Worm (Caenorhabditis elegans): Measurements from ENCODE around the gene col-109.

Gene col-109

ce11 chrIV:1803882-1804281, 16.2 kb downstream of the col-109 start, which contains the start of gene Y38C1BA.1:
Y38C1BA.1 (minus strand) TSS chrIV:1803982.
- no peak for TF ChIP-seq pqm-1 (tag; optimal IDR thresholded peaks at IDR 0.05)
- no peak for TF ChIP-seq elt-2 (tag; optimal IDR thresholded peaks at IDR 0.05)
- no peak for TF ChIP-seq fos-1 (tag; optimal IDR thresholded peaks at IDR 0.05)
- TF ChIP-seq ztf-11 (tag; optimal IDR thresholded peaks at IDR 0.05): no peak
- no peak for TF ChIP-seq daf-12 (tag; optimal IDR thresholded peaks at IDR 0.05)
- TF ChIP-seq egl-27 (tag; optimal IDR thresholded peaks at IDR 0.05): no peak
- TF ChIP-seq snpc-4 (tag; optimal IDR thresholded peaks at IDR 0.05): no peak
- no peak for TF ChIP-seq unc-39 (tag; optimal IDR thresholded peaks at IDR 0.05)
- no peak for TF ChIP-seq elt-3 (tag; optimal IDR thresholded peaks at IDR 0.05)
- no peak for TF ChIP-seq nhr-12 (tag; optimal IDR thresholded peaks at IDR 0.05)

DNA sequence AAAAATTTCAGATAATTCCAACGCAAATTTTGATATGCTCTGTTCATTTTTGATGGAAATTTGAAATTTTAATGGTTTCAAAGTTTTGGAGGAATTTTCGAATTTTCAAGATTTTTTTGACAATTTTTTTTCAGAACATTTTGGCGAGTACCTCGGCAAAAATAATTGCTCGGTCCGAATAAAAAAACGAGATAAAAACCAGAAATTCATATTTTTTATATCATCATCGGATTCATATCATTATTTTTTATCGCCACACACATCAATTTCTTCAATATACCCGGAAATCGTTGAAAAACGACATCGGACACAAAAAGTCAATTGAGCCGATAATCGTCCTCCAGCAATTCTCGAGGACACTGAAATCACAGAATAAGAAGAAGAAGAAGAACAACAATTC, 28.3 kb downstream of the col-109 start:
- TF ChIP-seq nhr-11 (tag; optimal IDR thresholded peaks at IDR 0.05): no peak
- no peak for TF ChIP-seq nhr-28 (tag; optimal IDR thresholded peaks at IDR 0.05)

- TF ChIP-seq sea-2 (GFP tag; optimal IDR thresholded peaks at IDR 0.05) (no peak), egl-27 (tag; optimal IDR thresholded peaks at IDR 0.05) (no peak), nhr-12 (tag; optimal IDR thresholded peaks at IDR 0.05) (no peak), ZK546.5 (tag; optimal IDR thresholded peaks at IDR 0.05) (no peak), snpc-4 (tag; optimal IDR thresholded peaks at IDR 0.05) (no peak), nhr-28 (tag; optimal IDR thresholded peaks at IDR 0.05) (no peak), tbx-2 (tag; optimal IDR thresholded peaks at IDR 0.05) (no peak), ceh-9 (tag; optimal IDR thresholded peaks at IDR 0.05) (no peak), pha-4 (tag; optimal IDR thresholded peaks at IDR 0.05) (no peak), ceh-16 (tag; optimal IDR thresholded peaks at IDR 0.05) (no peak), aly-2 (tag; optimal IDR thresholded peaks at IDR 0.05) (no peak)
These were observed 29.4 kb downstream of the col-109 start for ce11 chrIV:1790677-1791076.

DNA sequence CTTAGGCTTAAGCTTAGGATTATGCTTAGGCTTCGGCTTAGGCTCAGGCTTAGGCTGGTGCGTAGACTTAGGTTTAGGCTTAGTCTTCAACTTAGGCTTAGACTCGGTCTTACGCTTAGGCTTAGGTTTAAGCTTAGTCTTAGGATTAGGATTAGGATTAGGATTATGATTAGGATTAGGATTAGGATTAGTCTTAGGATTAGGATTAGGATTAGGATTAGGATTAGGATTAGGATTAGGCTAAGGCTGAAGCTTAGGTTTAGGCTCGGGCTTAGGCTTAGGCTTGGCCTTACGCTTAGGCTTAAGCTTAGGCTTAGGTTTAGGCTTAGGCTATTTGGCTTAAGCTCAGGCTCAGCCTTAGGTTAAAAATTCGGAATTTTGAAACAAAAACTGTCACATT, 34.9 kb downstream of the col-109 start:
- TF ChIP-seq lin-15B (tag; optimal IDR thresholded peaks at IDR 0.05): no peak
- no peak for TF ChIP-seq skn-1 (tag; optimal IDR thresholded peaks at IDR 0.05)
- TF ChIP-seq sea-2 (GFP tag; optimal IDR thresholded peaks at IDR 0.05): no peak
- TF ChIP-seq R02D3.7 (tag; optimal IDR thresholded peaks at IDR 0.05): no peak
- no peak for TF ChIP-seq nhr-237 (tag; optimal IDR thresholded peaks at IDR 0.05)

DNA sequence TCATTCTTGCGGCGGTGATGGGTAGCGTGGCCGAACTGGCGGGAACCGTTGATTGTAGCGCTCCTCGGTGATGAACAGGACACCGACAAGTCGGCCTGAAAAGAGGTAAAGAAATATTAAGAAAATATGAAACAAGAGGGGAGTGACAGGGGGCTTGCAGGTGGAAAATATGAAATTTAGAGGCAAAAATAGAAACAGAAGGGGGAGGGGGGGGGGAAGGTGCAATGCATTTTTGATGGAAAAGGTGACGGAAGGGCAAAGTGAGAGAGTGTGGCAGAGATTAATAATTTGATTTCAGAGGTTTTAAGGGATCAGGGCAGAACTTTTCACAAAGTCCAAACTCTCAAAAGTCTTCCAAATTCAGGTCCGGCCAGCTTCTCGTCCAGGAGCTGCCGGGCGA, 38.5 kb downstream of the col-109 start, which contains the start of gene frpr-19:
TSS of gene frpr-19 (minus strand) at position 101 of the 400 bp plus-strand sequence.
- TF ChIP-seq sea-2 (GFP tag; optimal IDR thresholded peaks at IDR 0.05): no peak
- TF ChIP-seq pqm-1 (tag; optimal IDR thresholded peaks at IDR 0.05): no peak
- no peak for TF ChIP-seq mml-1 (tag; optimal IDR thresholded peaks at IDR 0.05)
- TF ChIP-seq tbx-2 (tag; optimal IDR thresholded peaks at IDR 0.05): no peak
- no peak for TF ChIP-seq R02D3.7 (tag; optimal IDR thresholded peaks at IDR 0.05)

ce11 chrIV:1771843-1772242, 48.2 kb downstream of the col-109 start, which contains the start of gene Y41D4A.1:
Y41D4A.1 (plus strand) TSS chrIV:1772143.
- no peak for TF ChIP-seq sea-2 (GFP tag; optimal IDR thresholded peaks at IDR 0.05)
- no peak for TF ChIP-seq nhr-12 (tag; optimal IDR thresholded peaks at IDR 0.05)
- no peak for TF ChIP-seq lsy-12 (tag; optimal IDR thresholded peaks at IDR 0.05)
- TF ChIP-seq elt-2 (tag; optimal IDR thresholded peaks at IDR 0.05): no peak
- TF ChIP-seq nhr-76 (tag; optimal IDR thresholded peaks at IDR 0.05): no peak
- TF ChIP-seq ama-1 (optimal IDR thresholded peaks at IDR 0.05): no peak
- TF ChIP-seq fkh-10 (GFP tag; optimal IDR thresholded peaks at IDR 0.05): no peak
- no peak for TF ChIP-seq unc-39 (tag; optimal IDR thresholded peaks at IDR 0.05)
- TF ChIP-seq elt-3 (tag; optimal IDR thresholded peaks at IDR 0.05): no peak
- no peak for TF ChIP-seq daf-12 (tag; optimal IDR thresholded peaks at IDR 0.05)
- TF ChIP-seq nhr-11 (tag; optimal IDR thresholded peaks at IDR 0.05): no peak
- no peak for TF ChIP-seq aly-2 (tag; optimal IDR thresholded peaks at IDR 0.05)
- no peak for TF ChIP-seq ztf-4 (tag; optimal IDR thresholded peaks at IDR 0.05)
- no peak for TF ChIP-seq nhr-67 (tag; optimal IDR thresholded peaks at IDR 0.05)
- no peak for TF ChIP-seq nhr-28 (tag; optimal IDR thresholded peaks at IDR 0.05)
- no peak for TF ChIP-seq mdl-1 (tag; optimal IDR thresholded peaks at IDR 0.05)
- no peak for TF ChIP-seq ceh-9 (tag; optimal IDR thresholded peaks at IDR 0.05)

- no peak for TF ChIP-seq elt-3 (tag; optimal IDR thresholded peaks at IDR 0.05)
- TF ChIP-seq nhr-43 (tag; optimal IDR thresholded peaks at IDR 0.05; ENCODE audit: poor library complexity, severe bottlenecking): no peak
- TF ChIP-seq nhr-25 (tag; optimal IDR thresholded peaks at IDR 0.05): no peak
- TF ChIP-seq nhr-28 (tag; optimal IDR thresholded peaks at IDR 0.05): no peak
- no peak for TF ChIP-seq fkh-2 (tag; optimal IDR thresholded peaks at IDR 0.05)
- TF ChIP-seq unc-62 (GFP tag; optimal IDR thresholded peaks at IDR 0.05): no peak
These were observed 51.0 kb downstream of the col-109 start for ce11 chrIV:1769074-1769473.
